Fruit fly (Drosophila melanogaster): ENCODE measurements around the gene PK2-R1.

The PK2-R1 gene

DNA sequence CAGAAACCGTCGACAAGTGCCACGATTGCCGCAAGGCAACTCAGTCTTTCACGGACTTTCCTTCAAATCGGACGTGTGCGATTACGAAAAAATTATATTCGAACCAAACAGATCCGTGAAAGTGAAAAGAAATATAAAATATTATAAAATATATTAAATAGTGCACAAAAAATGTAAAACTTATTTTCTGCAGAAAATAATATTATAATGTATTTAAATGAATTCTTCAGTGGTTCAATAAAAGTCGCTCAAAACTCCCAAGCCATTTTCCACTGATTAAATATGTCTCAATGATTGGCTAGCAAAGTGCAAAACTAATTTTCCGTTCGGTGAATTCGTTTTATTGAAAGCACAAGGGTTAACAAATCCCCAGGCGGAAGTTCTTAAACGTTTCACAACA, at the start of gene PK2-R1:
TSS of gene PK2-R1 (plus strand) at position 301 of the 400 bp plus-strand sequence.
- TF ChIP-seq CG4496 (GFP tag; IDR thresholded peaks at IDR 0.05): no peak
- no peak for TF ChIP-seq CG15710 (tag; optimal IDR thresholded peaks at IDR 0.05)

- TF ChIP-seq CG14655 (GFP tag; optimal IDR thresholded peaks at IDR 0.05) (no peak), Snoo (tag; optimal IDR thresholded peaks at IDR 0.05) (no peak), rn (GFP tag; IDR thresholded peaks at IDR 0.05) (no peak), Pif1A (GFP tag; optimal IDR thresholded peaks at IDR 0.05) (no peak), CG8301 (tag; optimal IDR thresholded peaks at IDR 0.05) (no peak), EcR (GFP tag; optimal IDR thresholded peaks at IDR 0.05) (no peak), D1 (tag; optimal IDR thresholded peaks at IDR 0.05) (no peak), CG12605 (GFP tag; IDR thresholded peaks at IDR 0.05) (no peak), CG9948 (tag; optimal IDR thresholded peaks at IDR 0.05) (no peak), CG4496 (GFP tag; IDR thresholded peaks at IDR 0.05) (no peak), CG8159 (tag; optimal IDR thresholded peaks at IDR 0.05) (no peak), CG13204 (GFP tag; optimal IDR thresholded peaks at IDR 0.05) (no peak), Pif1B (GFP tag; optimal IDR thresholded peaks at IDR 0.05) (no peak), Ets98B (GFP tag; IDR thresholded peaks at IDR 0.05) (no peak)
Measured at dm6 chr3R:13288763-13289312, 49.3 kb upstream of the PK2-R1 start, which contains the start of gene apn. Gene apn (minus strand): TSS chr3R:13288813.

DNA sequence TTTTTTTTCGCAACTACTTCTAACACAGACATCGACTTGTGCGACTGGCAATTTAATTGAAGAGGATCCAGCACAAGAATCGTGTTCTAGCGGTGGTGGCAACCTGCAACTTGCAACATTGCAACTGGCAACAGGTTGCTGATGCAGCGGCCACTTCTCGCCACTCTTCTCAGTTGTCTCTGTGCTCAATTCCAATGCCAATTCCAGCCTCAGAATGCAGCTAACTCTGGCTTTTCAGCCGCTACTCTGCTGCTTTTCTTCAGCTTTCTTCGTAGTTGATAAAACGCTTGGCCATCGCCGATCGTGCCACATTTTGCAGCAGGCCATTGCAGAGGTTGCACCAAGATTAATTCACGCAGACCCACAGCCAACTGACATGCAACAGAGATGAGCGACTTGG, 47.8 kb upstream of the PK2-R1 start, which contains the start of gene Osi22:
TSS of gene Osi22 (plus strand) at position 301 of the 400 bp plus-strand sequence.
- TF ChIP-seq rn (GFP tag; IDR thresholded peaks at IDR 0.05) (no peak), CG32121 (GFP tag; IDR thresholded peaks at IDR 0.05) (no peak), CG13204 (GFP tag; optimal IDR thresholded peaks at IDR 0.05) (no peak), CG8301 (tag; optimal IDR thresholded peaks at IDR 0.05) (no peak), CG12605 (GFP tag; IDR thresholded peaks at IDR 0.05) (no peak), EcR (GFP tag; optimal IDR thresholded peaks at IDR 0.05) (no peak)

dm6 chr3R:13293148-13293756, 44.9 kb upstream of the PK2-R1 start, which contains the start of gene wntD:
Gene wntD (minus strand): TSS chr3R:13293198.
- TF ChIP-seq CG12605 (GFP tag; IDR thresholded peaks at IDR 0.05) (no peak), CG15710 (tag; optimal IDR thresholded peaks at IDR 0.05) (no peak), CG34367 (tag; optimal IDR thresholded peaks at IDR 0.05) (no peak), gl (tag; optimal IDR thresholded peaks at IDR 0.05) (no peak), CG4496 (GFP tag; IDR thresholded peaks at IDR 0.05) (no peak), CG9948 (tag; optimal IDR thresholded peaks at IDR 0.05) (no peak), D1 (tag; optimal IDR thresholded peaks at IDR 0.05) (no peak), CG32121 (GFP tag; IDR thresholded peaks at IDR 0.05) (no peak), Pif1A (GFP tag; optimal IDR thresholded peaks at IDR 0.05) (no peak), Ets98B (GFP tag; IDR thresholded peaks at IDR 0.05) (no peak), EcR (GFP tag; optimal IDR thresholded peaks at IDR 0.05) (no peak), CG8301 (tag; optimal IDR thresholded peaks at IDR 0.05) (no peak)

dm6 chr3R:13294461-13294860, 43.7 kb upstream of the PK2-R1 start, which contains the start of gene CG8773:
Gene CG8773 (plus strand): TSS chr3R:13294748.
- TF ChIP-seq fd96Ca (GFP tag; IDR thresholded peaks at IDR 0.05) (no peak), CG9948 (tag; optimal IDR thresholded peaks at IDR 0.05) (no peak), Pif1A (GFP tag; optimal IDR thresholded peaks at IDR 0.05) (no peak), gl (tag; optimal IDR thresholded peaks at IDR 0.05) (no peak), CG4496 (GFP tag; IDR thresholded peaks at IDR 0.05) (no peak), Ets98B (GFP tag; IDR thresholded peaks at IDR 0.05) (no peak), CG17806 (tag; optimal IDR thresholded peaks at IDR 0.05) (no peak), Snoo (tag; optimal IDR thresholded peaks at IDR 0.05) (no peak), Pif1B (GFP tag; optimal IDR thresholded peaks at IDR 0.05) (no peak), CG32121 (GFP tag; IDR thresholded peaks at IDR 0.05) (no peak), CG8159 (tag; optimal IDR thresholded peaks at IDR 0.05) (no peak), rn (GFP tag; IDR thresholded peaks at IDR 0.05) (no peak), CG12605 (GFP tag; IDR thresholded peaks at IDR 0.05) (no peak), CG14655 (GFP tag; optimal IDR thresholded peaks at IDR 0.05) (no peak), D1 (tag; optimal IDR thresholded peaks at IDR 0.05) (no peak), CG10348 (GFP tag; IDR thresholded peaks at IDR 0.05) (no peak), CG13204 (GFP tag; optimal IDR thresholded peaks at IDR 0.05) (no peak), CG34367 (tag; optimal IDR thresholded peaks at IDR 0.05) (no peak), EcR (GFP tag; optimal IDR thresholded peaks at IDR 0.05) (no peak)

dm6 chr3R:13298114-13298818, 39.9 kb upstream of the PK2-R1 start, which contains the start of gene CG8774:
Gene CG8774 (plus strand): TSS chr3R:13298768.
- TF ChIP-seq CG34367 (tag; optimal IDR thresholded peaks at IDR 0.05): no peak
- no peak for TF ChIP-seq Snoo (tag; optimal IDR thresholded peaks at IDR 0.05)
- no peak for TF ChIP-seq CG4496 (GFP tag; IDR thresholded peaks at IDR 0.05)
- no peak for TF ChIP-seq CG12605 (GFP tag; IDR thresholded peaks at IDR 0.05)
- no peak for TF ChIP-seq CG14655 (GFP tag; optimal IDR thresholded peaks at IDR 0.05)
- no peak for TF ChIP-seq D1 (tag; optimal IDR thresholded peaks at IDR 0.05)
- no peak for TF ChIP-seq Ets98B (GFP tag; IDR thresholded peaks at IDR 0.05)
- no peak for TF ChIP-seq CG10348 (GFP tag; IDR thresholded peaks at IDR 0.05)
- TF ChIP-seq CG15710 (tag; optimal IDR thresholded peaks at IDR 0.05): no peak
- TF ChIP-seq CG8301 (tag; optimal IDR thresholded peaks at IDR 0.05): no peak
- no peak for TF ChIP-seq CG32121 (GFP tag; IDR thresholded peaks at IDR 0.05)
- TF ChIP-seq CG17806 (tag; optimal IDR thresholded peaks at IDR 0.05): no peak
- no peak for TF ChIP-seq fd96Ca (GFP tag; IDR thresholded peaks at IDR 0.05)
- no peak for TF ChIP-seq CG9948 (tag; optimal IDR thresholded peaks at IDR 0.05)
- no peak for TF ChIP-seq CG13204 (GFP tag; optimal IDR thresholded peaks at IDR 0.05)
- no peak for TF ChIP-seq rn (GFP tag; IDR thresholded peaks at IDR 0.05)
- TF ChIP-seq CG8159 (tag; optimal IDR thresholded peaks at IDR 0.05): no peak
- no peak for TF ChIP-seq gl (tag; optimal IDR thresholded peaks at IDR 0.05)
- no peak for TF ChIP-seq Pif1B (GFP tag; optimal IDR thresholded peaks at IDR 0.05)
- no peak for TF ChIP-seq EcR (GFP tag; optimal IDR thresholded peaks at IDR 0.05)
